Fruit fly (Drosophila melanogaster) Kc167 (cell line): ENCODE measurements around the gene vih.

ENCODE experiments used
- Myc ChIP-seq: fragments of >200 bp; optimal IDR thresholded peaks from 2 replicates; lab custom pipeline; 2017; ENCODE audit warnings: missing external identifiers
- Sin3A ChIP-seq: fragments of >200 bp; optimal IDR thresholded peaks from 2 replicates; lab custom pipeline; 2018; ENCODE audit warnings: missing external identifiers
- h ChIP-seq: fragments of >200 bp; optimal IDR thresholded peaks from 3 replicates; lab custom pipeline; 2018; ENCODE audit warnings: missing external identifiers
- insv ChIP-seq: fragments of >200 bp; optimal IDR thresholded peaks from 3 replicates; lab custom pipeline; 2018; ENCODE audit warnings: missing external identifiers
- psq ChIP-seq: fragments of >200 bp; optimal IDR thresholded peaks from 2 replicates; lab custom pipeline; 2017; ENCODE audit warnings: missing external identifiers
- ttk ChIP-seq: sonication (Bioruptor generic); optimal IDR thresholded peaks from 2 replicates; lab custom pipeline; 2017; ENCODE audit warnings: missing external identifiers

The vih gene

DNA sequence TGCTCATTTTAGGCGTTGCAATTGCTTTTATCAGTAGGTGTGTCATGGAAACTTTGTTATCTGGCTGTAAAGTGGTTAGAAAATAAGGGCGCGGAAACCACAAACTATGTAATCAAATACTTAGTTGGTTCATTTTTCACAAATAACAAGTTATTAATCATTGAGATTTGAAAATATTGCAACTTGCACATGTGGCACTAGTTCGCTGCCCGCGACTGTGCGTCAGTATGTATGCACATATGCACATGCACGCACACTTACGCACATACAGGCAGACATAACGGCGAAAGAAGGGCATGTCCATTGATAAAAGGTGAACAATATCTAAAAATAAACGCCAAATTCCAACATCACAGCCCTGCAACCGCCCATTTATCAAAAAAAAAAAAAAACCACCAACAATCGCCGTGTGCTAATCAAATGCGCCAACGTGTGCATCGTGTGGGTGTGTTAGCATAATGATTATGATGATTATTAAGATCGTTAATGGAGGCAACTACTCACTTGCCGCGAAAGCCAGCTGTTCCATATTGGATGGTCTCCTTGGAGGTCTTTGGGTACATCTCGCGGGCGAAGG, 25.4 kb downstream of the vih start:
- no peak for TF ChIP-seq psq (lab: Kevin White, UChicago)

dm6 chr3L:12530044-12530443, 26.0 kb downstream of the vih start, which contains the start of gene nst:
Gene nst (minus strand): TSS chr3L:12530171.
- no peak for TF ChIP-seq psq (lab: Kevin White, UChicago)
- no peak for TF ChIP-seq h
- no peak for TF ChIP-seq insv
- TF ChIP-seq Sin3A (lab: Kevin White, UChicago), result no peak
- no peak for TF ChIP-seq Myc
- no peak for TF ChIP-seq ttk (lab: Kevin White, UChicago)

dm6 chr3L:12532220-12532619, 28.1 kb downstream of the vih start:
- TF ChIP-seq h, result no peak
- TF ChIP-seq Myc, result no peak
- TF ChIP-seq psq (lab: Kevin White, UChicago), result no peak
- no peak for TF ChIP-seq insv

- TF ChIP-seq psq (lab: Kevin White, UChicago) (no peak), insv (no peak), Sin3A (lab: Kevin White, UChicago) (no peak), Myc (no peak), ttk (lab: Kevin White, UChicago) (no peak), h (no peak)
Observed at dm6 chr3L:12533392-12534070, 29.4 kb downstream of the vih start, which contains the start of the genes Tsf2 and CG34242. Gene Tsf2 (minus strand): TSS chr3L:12533724. Gene CG34242 (plus strand): TSS chr3L:12533996.

- TF ChIP-seq psq (lab: Kevin White, UChicago) (no peak), Myc (no peak), h (no peak), Sin3A (lab: Kevin White, UChicago) (no peak), ttk (lab: Kevin White, UChicago) (no peak), insv (no peak)
Observed at dm6 chr3L:12534318-12534717, 30.2 kb downstream of the vih start, which contains the start of gene Pmm2. Gene Pmm2 (plus strand): TSS chr3L:12534590.

DNA sequence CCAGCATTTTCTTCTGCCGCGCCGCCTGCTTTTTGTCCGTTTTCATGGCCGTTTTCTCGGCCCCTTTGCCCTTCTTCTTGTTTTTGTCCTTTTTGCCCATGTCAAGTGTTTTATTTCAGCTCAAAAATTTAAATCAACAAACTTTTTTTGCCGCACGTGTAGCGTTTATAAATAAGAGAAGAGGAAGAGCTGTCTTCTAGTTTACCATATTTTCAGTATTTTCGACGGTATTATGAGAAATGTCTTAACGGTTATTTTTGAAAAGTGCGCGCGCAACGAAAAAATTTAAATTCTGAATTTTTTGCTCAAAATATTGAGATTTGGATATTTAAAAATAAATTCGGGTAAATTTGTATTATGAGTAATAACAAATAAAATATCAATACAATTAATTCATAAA, 33.0 kb downstream of the vih start, which contains the start of gene CG4069:
CG4069 (minus strand) TSS at position 193 of the 400 bp plus-strand sequence.
- TF ChIP-seq psq (lab: Kevin White, UChicago), result no peak
- no peak for TF ChIP-seq ttk (lab: Kevin White, UChicago)
- no peak for TF ChIP-seq h
- no peak for TF ChIP-seq insv
- TF ChIP-seq Myc, result no peak
- TF ChIP-seq Sin3A (lab: Kevin White, UChicago), result no peak

- no peak for TF ChIP-seq ttk (lab: Kevin White, UChicago)
- TF ChIP-seq Sin3A (lab: Kevin White, UChicago), result no peak
- no peak for TF ChIP-seq Myc
- TF ChIP-seq insv, result no peak
- no peak for TF ChIP-seq psq (lab: Kevin White, UChicago)
- TF ChIP-seq h, result no peak
Observed at dm6 chr3L:12549471-12549870, 45.4 kb downstream of the vih start.

- TF ChIP-seq ttk (lab: Kevin White, UChicago) (no peak), psq (lab: Kevin White, UChicago) (no peak), insv (no peak), Myc (no peak), h (no peak), Sin3A (lab: Kevin White, UChicago) (no peak)
Observed at dm6 chr3L:12551671-12552070, 47.6 kb downstream of the vih start.
